Worm (Caenorhabditis elegans): ENCODE data around the gene T25D10.1.

- TF ChIP-seq K11D2.4 (GFP tag; IDR thresholded peaks at IDR 0.05) (peak; percentile 54), madf-6 (GFP tag; IDR thresholded peaks at IDR 0.05) (peak; percentile 81), lsl-1 (GFP tag; optimal IDR thresholded peaks at IDR 0.05) (peak; percentile 75), pha-4 (tag; optimal IDR thresholded peaks at IDR 0.05) (no peak), F57A8.1 (GFP tag; optimal IDR thresholded peaks at IDR 0.05) (no peak), unc-62 (GFP tag; optimal IDR thresholded peaks at IDR 0.05) (no peak), snpc-4 (GFP tag; optimal IDR thresholded peaks at IDR 0.05) (no peak), snpc-4 (tag; optimal IDR thresholded peaks at IDR 0.05) (peak; percentile 31 to 63 (median 53)), mcd-1 (GFP tag; IDR thresholded peaks at IDR 0.05) (peak; percentile 95), ama-1 (optimal IDR thresholded peaks at IDR 0.05) (no peak), ama-1 (GFP tag; optimal IDR thresholded peaks at IDR 0.05) (no peak), ztf-3 (GFP tag; optimal IDR thresholded peaks at IDR 0.05) (no peak)
These were observed 33.1 kb upstream of the T25D10.1 start for ce11 chrII:6370110-6370509.
